Fruit fly (Drosophila melanogaster): ENCODE results near the gene CG17931.
A peak's percentile ranks its signal among the peaks of the same experiment; 100 is the strongest.

Gene CG17931

dm6 chr3R:16337053-16337385 lies 22.2 kb downstream of the CG17931 start (continued):
- 0 out of 2 replicates have a peak, but pooled peaks have one; percentile 20 for TF ChIP-seq peb (GFP tag; IDR thresholded peaks at IDR 0.05)
- peak; percentile 20 for TF ChIP-seq HHEX (GFP tag; optimal IDR thresholded peaks at IDR 0.05)
- 0 out of 2 replicates have a peak, but pooled peaks have one; percentile 30 for TF ChIP-seq sob (GFP tag; IDR thresholded peaks at IDR 0.05)
- peak; percentile 26 for TF ChIP-seq CHES-1-like (GFP tag; optimal IDR thresholded peaks at IDR 0.05)
- TF ChIP-seq CG8944 (GFP tag; optimal IDR thresholded peaks at IDR 0.05) = peak; percentile 59
- TF ChIP-seq so (GFP tag; IDR thresholded peaks at IDR 0.05) = no peak
- TF ChIP-seq CG16813 (GFP tag; IDR thresholded peaks at IDR 0.05; ENCODE audit: partially characterized antibody) = no peak
- TF ChIP-seq wdn (GFP tag; IDR thresholded peaks at IDR 0.05) = no peak
- no peak for TF ChIP-seq CG13296 (GFP tag; optimal IDR thresholded peaks at IDR 0.05)
- no peak for TF ChIP-seq BEAF-32 (GFP tag; optimal IDR thresholded peaks at IDR 0.05)
- TF ChIP-seq hth (optimal IDR thresholded peaks at IDR 0.05) = no peak
- no peak for TF ChIP-seq aop (GFP tag; IDR thresholded peaks at IDR 0.05)
- no peak for TF ChIP-seq CG9215 (GFP tag; IDR thresholded peaks at IDR 0.05)
- no peak; the same call in 2 of the 3 replicates for TF ChIP-seq Optix (GFP tag; IDR thresholded peaks at IDR 0.05)
- no peak for TF ChIP-seq dimm (GFP tag; IDR thresholded peaks at IDR 0.05)
- TF ChIP-seq Bgb (GFP tag; IDR thresholded peaks at IDR 0.05; ENCODE audit: partially characterized antibody) = no peak
- TF ChIP-seq CG5245 (GFP tag; optimal IDR thresholded peaks at IDR 0.05) = peak; percentile 54
- no peak for TF ChIP-seq rib (GFP tag; IDR thresholded peaks at IDR 0.05)
- TF ChIP-seq NfI (GFP tag; optimal IDR thresholded peaks at IDR 0.05) = no peak
- TF ChIP-seq fd64A (GFP tag; optimal IDR thresholded peaks at IDR 0.05) = no peak
- no peak for TF ChIP-seq shn (GFP tag; optimal IDR thresholded peaks at IDR 0.05)
- TF ChIP-seq Eip74EF (GFP tag; optimal IDR thresholded peaks at IDR 0.05) = no peak
- no peak for TF ChIP-seq p53 (GFP tag; optimal IDR thresholded peaks at IDR 0.05)
- peak; percentile 39; the same call in 1 of the 3 replicates for TF ChIP-seq H15 (GFP tag; IDR thresholded peaks at IDR 0.05)
- no peak for TF ChIP-seq nerfin-2 (GFP tag; IDR thresholded peaks at IDR 0.05; ENCODE audit: partially characterized antibody)
- TF ChIP-seq twi (tag; optimal IDR thresholded peaks at IDR 0.05) = peak; percentile 23
- peak; percentile 74; the same call in 2 of the 3 replicates for TF ChIP-seq ci (GFP tag; IDR thresholded peaks at IDR 0.05)
- no peak for TF ChIP-seq ewg (GFP tag; optimal IDR thresholded peaks at IDR 0.05)
- TF ChIP-seq HLH54F (GFP tag; optimal IDR thresholded peaks at IDR 0.05) = peak; percentile 7
- TF ChIP-seq CG6765 (GFP tag; optimal IDR thresholded peaks at IDR 0.05) = no peak
- TF ChIP-seq CG11504 (tag; optimal IDR thresholded peaks at IDR 0.05) = peak; percentile 37
- peak; percentile 45 for TF ChIP-seq esg (GFP tag; conservative IDR thresholded peaks at IDR 0.05)
- TF ChIP-seq pita (GFP tag; optimal IDR thresholded peaks at IDR 0.05) = no peak
- TF ChIP-seq CG34422 (GFP tag; IDR thresholded peaks at IDR 0.05) = peak; percentile 77; the same call in 2 of the 3 replicates
- peak; percentile 48; the same call in 1 of the 2 replicates for TF ChIP-seq sisA (GFP tag; IDR thresholded peaks at IDR 0.05)
- TF ChIP-seq CG34376 (GFP tag; optimal IDR thresholded peaks at IDR 0.05) = no peak
- TF ChIP-seq CG4730 (GFP tag; IDR thresholded peaks at IDR 0.05) = peak; percentile 28; the same call in 1 of the 2 replicates
- no peak for TF ChIP-seq CG11695 (GFP tag; IDR thresholded peaks at IDR 0.05)
- no peak for TF ChIP-seq CG8281 (tag; optimal IDR thresholded peaks at IDR 0.05)
- TF ChIP-seq trem (tag; optimal IDR thresholded peaks at IDR 0.05) = peak; percentile 40
- no peak for TF ChIP-seq Dfd (GFP tag; optimal IDR thresholded peaks at IDR 0.05)
- no peak for TF ChIP-seq Dbx (GFP tag; IDR thresholded peaks at IDR 0.05)
- TF ChIP-seq eyg (GFP tag; optimal IDR thresholded peaks at IDR 0.05) = no peak
- TF ChIP-seq CG2678 (tag; optimal IDR thresholded peaks at IDR 0.05) = peak; percentile 27
- TF ChIP-seq ems (GFP tag; optimal IDR thresholded peaks at IDR 0.05) = no peak
- no peak for TF ChIP-seq CG9876 (GFP tag; optimal IDR thresholded peaks at IDR 0.05)
- TF ChIP-seq Camta (GFP tag; optimal IDR thresholded peaks at IDR 0.05) = peak; percentile 56
- peak; percentile 78 for TF ChIP-seq CG10267 (tag; optimal IDR thresholded peaks at IDR 0.05)
- peak; percentile 86 for TF ChIP-seq CG1603 (tag; optimal IDR thresholded peaks at IDR 0.05)
- TF ChIP-seq tx (GFP tag; optimal IDR thresholded peaks at IDR 0.05) = peak; percentile 35
- TF ChIP-seq CG11085 (GFP tag; IDR thresholded peaks at IDR 0.05) = no peak
- peak; percentile 18 to 30 for TF ChIP-seq dpn (GFP tag; optimal IDR thresholded peaks at IDR 0.05)
